Fruit fly (Drosophila melanogaster) whole organism, embryonic: ENCODE measurements around the gene djl.
A peak's percentile ranks its signal among the peaks of the same experiment; 100 is the strongest.

Experiments used
- ATbp ChIP-seq: fragments of 200-800 bp; sonication (Bioruptor generic); optimal IDR thresholded peaks from 2 replicates; lab custom pipeline; 2017; ENCODE audit warnings: missing biosample characterization, mild to moderate bottlenecking, missing genetic modification characterization, missing genetic modification reagents
- Abd-B ChIP-seq: fragments of 200-800 bp; sonication (Bioruptor generic); optimal IDR thresholded peaks from 2 replicates; lab custom pipeline; 2018; ENCODE audit warnings: missing biosample characterization, mild to moderate bottlenecking, missing genetic modification characterization, moderate library complexity
- Antp ChIP-seq: fragments of 200-800 bp; sonication (Bioruptor generic); optimal IDR thresholded peaks from 3 replicates; lab custom pipeline; 2016; ENCODE audit warnings: missing biosample characterization, missing genetic modification characterization
- Awh ChIP-seq: fragments of 200-800 bp; sonication (Bioruptor generic); IDR thresholded peaks from 2 replicates; pipeline ENCODE4, ENCODE4 v1.3.6; 2022; ENCODE audit warnings: missing biosample characterization, missing genetic modification characterization
- BEAF-32 ChIP-seq: fragments of 200-800 bp; sonication (Bioruptor generic); optimal IDR thresholded peaks from 3 replicates; lab custom pipeline; 2017; ENCODE audit warnings: missing biosample characterization, missing genetic modification characterization, mild to moderate bottlenecking, moderate library complexity, missing genetic modification reagents
- Bdp1 ChIP-seq: fragments of 200-800 bp; sonication (Bioruptor generic); optimal IDR thresholded peaks from 3 replicates; lab custom pipeline; 2016; ENCODE audit warnings: missing biosample characterization, missing genetic modification characterization
- CG10431 ChIP-seq: fragments of 200-800 bp; sonication (Bioruptor generic); optimal IDR thresholded peaks from 3 replicates; lab custom pipeline; 2018; ENCODE audit warnings: missing biosample characterization, mild to moderate bottlenecking, missing genetic modification characterization
- CG10979 ChIP-seq: fragments of 200-800 bp; sonication (Bioruptor generic); optimal IDR thresholded peaks from 2 replicates; lab custom pipeline; 2018; ENCODE audit warnings: missing biosample characterization, mild to moderate bottlenecking, missing genetic modification characterization, moderate library complexity
- CG12744 ChIP-seq: fragments of 200-800 bp; sonication (Bioruptor generic); optimal IDR thresholded peaks from 2 replicates; lab custom pipeline; 2016; ENCODE audit warnings: missing biosample characterization, missing genetic modification characterization
- CG12942 ChIP-seq: fragments of 200-800 bp; sonication (Bioruptor generic); optimal IDR thresholded peaks from 3 replicates; lab custom pipeline; 2016; ENCODE audit warnings: missing biosample characterization, missing genetic modification characterization
- CG15601 ChIP-seq: fragments of 200-800 bp; sonication (Bioruptor generic); optimal IDR thresholded peaks from 3 replicates; lab custom pipeline; 2019; ENCODE audit warnings: missing biosample characterization, mild to moderate bottlenecking, missing genetic modification characterization, moderate library complexity
- CG15696 ChIP-seq: fragments of 200-800 bp; sonication (Bioruptor generic); optimal IDR thresholded peaks from 2 replicates; lab custom pipeline; 2019; ENCODE audit warnings: missing biosample characterization, mild to moderate bottlenecking, missing genetic modification characterization, moderate library complexity
- CG1647 ChIP-seq: fragments of 200-800 bp; sonication (Bioruptor generic); optimal IDR thresholded peaks from 3 replicates; lab custom pipeline; 2016; ENCODE audit warnings: missing biosample characterization, missing genetic modification characterization
- CG31365 ChIP-seq: fragments of 200-800 bp; sonication (Bioruptor generic); optimal IDR thresholded peaks from 2 replicates; lab custom pipeline; 2018; ENCODE audit warnings: missing biosample characterization, mild to moderate bottlenecking, missing genetic modification characterization
- CG3995 ChIP-seq: fragments of 200-800 bp; sonication (Bioruptor generic); optimal IDR thresholded peaks from 3 replicates; lab custom pipeline; 2016; ENCODE audit warnings: missing biosample characterization, missing genetic modification characterization
- CG7745 ChIP-seq: fragments of 200-800 bp; sonication (Bioruptor generic); optimal IDR thresholded peaks from 2 replicates; lab custom pipeline; 2018; ENCODE audit warnings: missing biosample characterization, mild to moderate bottlenecking, missing genetic modification characterization, moderate library complexity
- CG8388 ChIP-seq: fragments of 200-800 bp; sonication (Bioruptor generic); optimal IDR thresholded peaks from 2 replicates; lab custom pipeline; 2019; ENCODE audit warnings: missing biosample characterization, mild to moderate bottlenecking, missing genetic modification characterization, moderate library complexity
- Hr3 ChIP-seq: fragments of 200-800 bp; sonication (Bioruptor generic); optimal IDR thresholded peaks from 3 replicates; lab custom pipeline; 2016; ENCODE audit warnings: missing biosample characterization, missing genetic modification characterization
- Kr ChIP-seq: fragments of 200-800 bp; sonication (Bioruptor generic); optimal IDR thresholded peaks from 2 replicates; lab custom pipeline; 2017; ENCODE audit warnings: missing biosample characterization, mild to moderate bottlenecking, missing genetic modification characterization
- Lhr ChIP-seq: fragments of 200-800 bp; sonication (Bioruptor generic); optimal IDR thresholded peaks from 3 replicates; lab custom pipeline; 2017; ENCODE audit warnings: mild to moderate bottlenecking, missing biosample characterization, missing genetic modification reagents, missing genetic modification characterization
- Meics ChIP-seq: fragments of 200-800 bp; sonication (Bioruptor generic); optimal IDR thresholded peaks from 2 replicates; lab custom pipeline; 2017; ENCODE audit warnings: missing biosample characterization, mild to moderate bottlenecking, missing genetic modification characterization
- Neu2 ChIP-seq: fragments of 200-800 bp; sonication (Bioruptor generic); optimal IDR thresholded peaks from 3 replicates; lab custom pipeline; 2016; ENCODE audit warnings: missing biosample characterization, missing genetic modification characterization, borderline replicate concordance
- Nf-YB ChIP-seq: fragments of 200-800 bp; sonication (Bioruptor generic); optimal IDR thresholded peaks from 3 replicates; lab custom pipeline; 2019; ENCODE audit warnings: missing biosample characterization, mild to moderate bottlenecking, missing genetic modification characterization, moderate library complexity
- Scr ChIP-seq: fragments of 200-800 bp; sonication (Bioruptor generic); IDR thresholded peaks from 2 replicates; pipeline ENCODE4 v1.3.6; 2022; ENCODE audit warnings: missing biosample characterization, missing genetic modification characterization; ENCODE audit not compliant: partially characterized antibody
- Sry-δ ChIP-seq: fragments of 200-800 bp; sonication (Bioruptor generic); optimal IDR thresholded peaks from 2 replicates; lab custom pipeline; 2016; ENCODE audit warnings: missing biosample characterization, missing genetic modification characterization
- Stat92E ChIP-seq, 3 experiments: fragments of >200 bp in 2 of 3; fragments of 200-800 bp in 1 of 3; sonication (Bioruptor generic) in 1 of 3; optimal IDR thresholded peaks; 2 replicates each; lab custom pipeline; 2017 to 2019; ENCODE audit warnings: missing biosample characterization in 3 of 3, missing genetic modification characterization in 3 of 3, mild to moderate bottlenecking in 1 of 3, moderate library complexity in 1 of 3
- Tbp ChIP-seq: fragments of >200 bp; optimal IDR thresholded peaks from 2 replicates; lab custom pipeline; 2018; ENCODE audit warnings: missing biosample characterization, missing genetic modification characterization
- Vsx1 ChIP-seq: fragments of 200-800 bp; sonication (Bioruptor generic); optimal IDR thresholded peaks from 2 replicates; lab custom pipeline; 2017; ENCODE audit warnings: missing biosample characterization, mild to moderate bottlenecking, missing genetic modification characterization, missing genetic modification reagents
- ap ChIP-seq: fragments of 200-800 bp; sonication (Bioruptor generic); IDR thresholded peaks from 2 replicates; pipeline ENCODE4 v1.3.6; 2022; ENCODE audit warnings: missing biosample characterization, missing genetic modification characterization
- cad ChIP-seq: fragments of >200 bp; optimal IDR thresholded peaks from 2 replicates; lab custom pipeline; 2017; ENCODE audit warnings: missing biosample characterization, missing genetic modification characterization
- cg ChIP-seq: fragments of 200-800 bp; sonication (Bioruptor generic); optimal IDR thresholded peaks from 3 replicates; lab custom pipeline; 2019; ENCODE audit warnings: missing biosample characterization, mild to moderate bottlenecking, missing genetic modification characterization, moderate library complexity
- chif ChIP-seq, 2 experiments: fragments of 200-800 bp; sonication (Bioruptor generic); optimal IDR thresholded peaks; 3 replicates each; lab custom pipeline; 2016; ENCODE audit warnings: missing biosample characterization in 2 of 2, missing genetic modification characterization in 2 of 2
- chinmo ChIP-seq: fragments of 200-800 bp; sonication (Bioruptor generic); IDR thresholded peaks from 4 replicates; pipeline ENCODE4 v1.3.6; 2022; ENCODE audit warnings: missing biosample characterization, missing genetic modification characterization; ENCODE audit not compliant: partially characterized antibody
- corto ChIP-seq: fragments of 200-800 bp; sonication (Bioruptor generic); optimal IDR thresholded peaks from 2 replicates; lab custom pipeline; 2016; ENCODE audit warnings: missing biosample characterization, mild to moderate bottlenecking, missing genetic modification characterization, moderate library complexity
- crp ChIP-seq, 2 experiments: fragments of 200-800 bp; sonication (Bioruptor generic); optimal IDR thresholded peaks; 2 replicates in 1 of 2; 3 replicates in 1 of 2; lab custom pipeline; 2017; ENCODE audit warnings: missing biosample characterization in 2 of 2, missing genetic modification characterization in 2 of 2, mild to moderate bottlenecking in 1 of 2, moderate library complexity in 1 of 2
- exex ChIP-seq: fragments of 200-800 bp; sonication (Bioruptor generic); optimal IDR thresholded peaks from 4 replicates; lab custom pipeline; 2018; ENCODE audit warnings: missing biosample characterization, mild to moderate bottlenecking, missing genetic modification characterization, moderate library complexity
- inv ChIP-seq: fragments of 200-800 bp; sonication (Bioruptor generic); IDR thresholded peaks from 2 replicates; pipeline ENCODE4 v1.3.6; 2022; ENCODE audit warnings: missing biosample characterization, missing genetic modification characterization; ENCODE audit not compliant: partially characterized antibody
- kah ChIP-seq: fragments of 200-800 bp; sonication (Bioruptor generic); optimal IDR thresholded peaks from 2 replicates; lab custom pipeline; 2018; ENCODE audit warnings: missing biosample characterization, mild to moderate bottlenecking, missing genetic modification characterization
- mld ChIP-seq: fragments of 200-800 bp; sonication (Bioruptor generic); IDR thresholded peaks from 3 replicates; pipeline ENCODE4 v1.3.6; 2022; ENCODE audit warnings: missing biosample characterization, missing genetic modification characterization; ENCODE audit not compliant: partially characterized antibody
- odd ChIP-seq: fragments of 200-800 bp; sonication (Bioruptor generic); optimal IDR thresholded peaks from 2 replicates; lab custom pipeline; 2017; ENCODE audit warnings: missing biosample characterization, mild to moderate bottlenecking, missing genetic modification characterization
- scrt ChIP-seq: fragments of 200-800 bp; sonication (Bioruptor generic); optimal IDR thresholded peaks from 2 replicates; lab custom pipeline; 2018; ENCODE audit warnings: missing biosample characterization, mild to moderate bottlenecking, missing genetic modification characterization, moderate library complexity
- seq ChIP-seq: fragments of 200-800 bp; sonication (Bioruptor generic); IDR thresholded peaks from 2 replicates; pipeline ENCODE4 v1.3.6; 2022; ENCODE audit warnings: missing biosample characterization, missing genetic modification characterization
- sna ChIP-seq: fragments of 200-800 bp; sonication (Bioruptor generic); IDR thresholded peaks from 2 replicates; pipeline ENCODE4 v1.3.6; 2022; ENCODE audit warnings: missing biosample characterization, missing genetic modification characterization; ENCODE audit not compliant: partially characterized antibody
- tll ChIP-seq, 2 experiments: fragments of 200-800 bp in 1 of 2; fragments of >200 bp in 1 of 2; sonication (Bioruptor generic) in 1 of 2; optimal IDR thresholded peaks; 2 replicates each; lab custom pipeline; 2017 to 2019; ENCODE audit warnings: missing biosample characterization in 2 of 2, missing genetic modification characterization in 2 of 2, mild to moderate bottlenecking in 1 of 2, moderate library complexity in 1 of 2
- zen ChIP-seq: fragments of 200-800 bp; sonication (Bioruptor generic); optimal IDR thresholded peaks from 3 replicates; lab custom pipeline; 2018; ENCODE audit warnings: missing biosample characterization, mild to moderate bottlenecking, missing genetic modification characterization, moderate library complexity

The djl gene

DNA sequence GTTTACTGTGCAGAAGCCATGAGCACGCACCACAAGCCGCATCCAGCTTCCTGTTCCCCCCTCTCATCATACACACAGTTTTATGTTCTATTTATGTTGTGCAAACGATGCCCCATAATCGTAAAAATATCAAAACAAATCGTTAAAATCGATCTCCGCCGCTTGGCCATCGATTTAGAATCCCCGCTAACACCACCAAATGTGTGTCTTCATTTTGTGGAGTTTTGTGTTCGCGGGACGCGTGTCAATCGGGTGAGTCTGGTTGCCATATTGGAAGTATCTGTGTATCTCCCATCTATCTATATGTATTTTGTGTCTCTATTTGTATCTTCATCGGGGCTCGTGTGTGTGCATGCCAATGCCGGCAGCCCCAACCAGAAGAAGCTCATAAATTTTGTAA is 26.1 kb upstream of the djl start (continued):
- TF ChIP-seq CG3995 (GFP tag; lab: Kevin White, UChicago) (no peak), kah (GFP tag; lab: Kevin White, UChicago) (no peak), corto (GFP tag; lab: Kevin White, UChicago) (no peak), CG10431 (GFP tag; lab: Kevin White, UChicago) (no peak), Hr3 (no peak), CG1647 (no peak), Bdp1 (GFP tag; lab: Kevin White, UChicago) (no peak), CG12744 (no peak), Awh (GFP tag; lab: Robert Waterston, UW) (no peak), Sry-δ (GFP tag; lab: Kevin White, UChicago) (no peak)

DNA sequence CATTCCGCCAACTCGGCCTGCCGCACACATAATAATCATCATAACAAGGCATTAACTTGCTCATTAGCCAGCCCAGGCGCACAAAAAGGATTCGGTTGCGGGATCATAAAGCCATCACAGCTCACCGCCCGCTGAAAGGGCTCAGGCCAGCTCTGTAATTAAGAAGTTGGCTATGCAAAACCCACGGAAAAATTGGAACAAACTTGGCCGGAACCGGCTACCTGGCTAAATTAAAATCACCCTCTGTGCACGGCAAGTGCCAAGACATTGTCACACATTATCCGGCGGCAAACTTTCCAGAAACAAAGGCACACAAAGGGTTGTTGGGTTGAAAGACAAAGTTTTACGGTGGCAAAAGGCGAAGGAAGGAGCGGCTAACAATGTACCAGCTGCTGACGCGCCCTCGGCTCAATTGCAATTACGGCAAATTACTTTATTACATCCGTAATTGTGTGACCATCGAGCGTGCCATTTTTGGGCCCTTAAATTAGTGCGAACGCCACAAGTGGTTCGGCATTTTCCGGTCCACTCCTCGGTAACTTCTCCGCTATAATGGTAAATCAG is 24.8 kb upstream of the djl start:
- TF ChIP-seq tll (GFP tag; optimal IDR thresholded peaks at IDR 0.05; lab: Kevin White, UChicago) (peak in 1 of 2 experiments; percentile 99), Meics (GFP tag; lab: Kevin White, UChicago) (no peak), seq (GFP tag; lab: Robert Waterston, UW) (0 out of 2 replicates have a peak, but pooled peaks have one; percentile 8), cg (no peak), Kr (no peak), CG10979 (no peak), CG8388 (GFP tag; lab: Kevin White, UChicago) (no peak), chinmo (GFP tag; lab: Robert Waterston, UW) (no peak), scrt (GFP tag; lab: Kevin White, UChicago) (peak; percentile 27), BEAF-32 (GFP tag; lab: Kevin White, UChicago) (no peak), Tbp (GFP tag; lab: Kevin White, UChicago) (no peak), sna (no peak), cad (GFP tag; lab: Kevin White, UChicago) (peak; percentile 74), zen (tag; lab: Kevin White, UChicago) (peak; percentile 93)

DNA sequence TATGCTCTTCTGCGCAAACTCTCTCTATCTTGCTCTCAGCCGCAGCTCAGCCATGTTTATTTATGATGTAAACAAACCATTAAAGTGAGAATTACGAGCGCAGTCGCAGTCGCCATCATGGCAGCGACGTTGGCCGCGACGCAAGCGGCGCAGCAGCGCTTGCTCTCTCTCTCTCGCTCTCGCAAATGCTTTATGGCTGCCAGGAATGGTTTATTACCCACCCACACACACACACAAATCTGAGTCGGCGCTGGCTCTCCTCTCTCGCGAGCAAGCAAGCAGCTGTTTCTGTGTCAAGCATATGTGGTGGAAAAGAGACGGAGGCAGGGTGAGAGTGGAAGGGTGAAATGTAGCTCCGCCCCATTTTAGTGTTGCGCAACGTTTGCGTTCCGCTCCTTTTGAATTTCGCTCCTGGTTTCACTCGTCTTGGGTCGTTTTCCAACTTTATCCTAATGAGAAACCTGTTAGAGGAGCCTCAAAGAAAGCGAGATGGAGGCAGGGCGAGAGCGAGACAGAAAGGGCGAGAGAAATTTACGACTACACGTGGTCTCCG is 23.2 kb upstream of the djl start:
- peak in 1 of 2 experiments; percentile 70 for TF ChIP-seq crp (GFP tag; optimal IDR thresholded peaks at IDR 0.05; lab: Kevin White, UChicago)
- TF ChIP-seq inv = no peak
- TF ChIP-seq Abd-B (GFP tag; lab: Kevin White, UChicago) = peak; percentile 57
- TF ChIP-seq Antp (GFP tag; lab: Kevin White, UChicago) = peak; percentile 40
- TF ChIP-seq CG31365 = no peak
- peak; percentile 94 for TF ChIP-seq Nf-YB (GFP tag; lab: Kevin White, UChicago)
- no peak for TF ChIP-seq CG7745 (tag; lab: Kevin White, UChicago)
- TF ChIP-seq CG15696 = peak; percentile 31
- TF ChIP-seq ap (GFP tag; lab: Robert Waterston, UW) = no peak
- peak; percentile 52 for TF ChIP-seq Scr (GFP tag; lab: Robert Waterston, UW)
- peak in 1 of 3 experiments; percentile 17 for TF ChIP-seq Stat92E (GFP tag; optimal IDR thresholded peaks at IDR 0.05; lab: Kevin White, UChicago)
- no peak for TF ChIP-seq Hr3
- TF ChIP-seq chif (GFP tag; optimal IDR thresholded peaks at IDR 0.05; lab: Kevin White, UChicago) = no peak
- no peak for TF ChIP-seq CG15601 (tag; lab: Kevin White, UChicago)
- TF ChIP-seq seq (GFP tag; lab: Robert Waterston, UW) = peak; percentile 74
- TF ChIP-seq mld (GFP tag; lab: Robert Waterston, UW) = 0 out of 3 replicates have a peak, but pooled peaks have one; percentile 5
- TF ChIP-seq Neu2 (GFP tag; lab: Kevin White, UChicago) = peak; percentile 52
- TF ChIP-seq odd = no peak
- TF ChIP-seq ATbp (GFP tag; lab: Kevin White, UChicago) = peak; percentile 26
- no peak for TF ChIP-seq exex (tag; lab: Kevin White, UChicago)
- TF ChIP-seq Lhr (GFP tag; lab: Kevin White, UChicago) = no peak
- peak; percentile 27 for TF ChIP-seq Vsx1 (GFP tag; lab: Kevin White, UChicago)
- TF ChIP-seq CG12942 (GFP tag; lab: Kevin White, UChicago) = no peak
